Worm (Caenorhabditis elegans) whole organism, L4 larva: ENCODE data around the gene nhr-277.

ENCODE experiments used
- F37D6.2 ChIP-seq: sonication (generic microtip); optimal IDR thresholded peaks from 2 replicates; lab custom pipeline; 2016; ENCODE audit warnings: mild to moderate bottlenecking, missing genetic modification characterization, missing compliant biosample characterization
- F44E2.7 ChIP-seq: fragments of 200-800 bp; sonication (Bioruptor generic); IDR thresholded peaks from 2 replicates; pipeline ENCODE4 v2.1.2; 2022; ENCODE audit warnings: missing genetic modification characterization, missing compliant biosample characterization
- F49E8.2 ChIP-seq: sonication (generic microtip); optimal IDR thresholded peaks from 2 replicates; lab custom pipeline; 2016; ENCODE audit warnings: missing compliant biosample characterization, mild to moderate bottlenecking, missing genetic modification characterization, borderline replicate concordance
- R02D3.7 ChIP-seq: fragments of 150-350 bp; sonication (generic microtip); optimal IDR thresholded peaks from 3 replicates; lab custom pipeline; 2014; ENCODE audit warnings: missing biosample characterization, missing genetic modification characterization
- T20F7.1 ChIP-seq: fragments of 200-800 bp; sonication (Bioruptor generic); optimal IDR thresholded peaks from 2 replicates; lab custom pipeline; 2018; ENCODE audit warnings: mild to moderate bottlenecking, missing genetic modification characterization, missing compliant biosample characterization
- T26A8.4 ChIP-seq: fragments of 200-800 bp; sonication (Bioruptor generic); IDR thresholded peaks from 2 replicates; pipeline ENCODE4 v1.3.6; 2022; ENCODE audit warnings: missing genetic modification characterization, missing compliant biosample characterization
- Y105C5A.15 ChIP-seq: fragments of 200-800 bp; sonication (Bioruptor generic); IDR thresholded peaks from 2 replicates; pipeline ENCODE4 v1.3.6; 2022; ENCODE audit warnings: missing genetic modification characterization, missing compliant biosample characterization
- Y5F2A.4 ChIP-seq: fragments of 200-800 bp; sonication (Bioruptor generic); optimal IDR thresholded peaks from 2 replicates; lab custom pipeline; 2018; ENCODE audit warnings: mild to moderate bottlenecking, missing genetic modification characterization, missing compliant biosample characterization
- aly-2 ChIP-seq: sonication (generic microtip); optimal IDR thresholded peaks from 2 replicates; lab custom pipeline; 2018; ENCODE audit warnings: missing biosample characterization, missing genetic modification characterization
- arid-1 ChIP-seq: fragments of 200-800 bp; sonication (Bioruptor generic); conservative IDR thresholded peaks from 2 replicates; pipeline ENCODE4 v1.3.6; 2022; ENCODE audit warnings: missing genetic modification reagents, missing genetic modification characterization, missing compliant biosample characterization
- ceh-32 ChIP-seq: sonication (generic microtip); optimal IDR thresholded peaks from 2 replicates; lab custom pipeline; 2016; ENCODE audit warnings: mild to moderate bottlenecking, missing genetic modification characterization, missing compliant biosample characterization; ENCODE audit not compliant: poor library complexity
- ceh-44 ChIP-seq: fragments of 200-800 bp; sonication (Bioruptor generic); IDR thresholded peaks from 2 replicates; pipeline ENCODE4 v1.3.6; 2022; ENCODE audit warnings: missing genetic modification reagents, missing genetic modification characterization, missing compliant biosample characterization
- ceh-62 ChIP-seq: sonication (generic microtip); optimal IDR thresholded peaks from 2 replicates; lab custom pipeline; 2017; ENCODE audit warnings: missing biosample characterization, missing genetic modification characterization
- cey-2 ChIP-seq: sonication (generic microtip); optimal IDR thresholded peaks from 3 replicates; lab custom pipeline; 2017; ENCODE audit warnings: missing genetic modification characterization, mild to moderate bottlenecking, missing compliant biosample characterization, antibody characterized with exemption, borderline replicate concordance; ENCODE audit not compliant: insufficient read depth
- ctbp-1 ChIP-seq: fragments of 200-800 bp; sonication (Bioruptor generic); IDR thresholded peaks from 2 replicates; pipeline ENCODE4 v1.3.6; 2022; ENCODE audit warnings: missing genetic modification reagents, missing genetic modification characterization, missing compliant biosample characterization
- daf-16 ChIP-seq, 3 experiments: sonication (generic microtip); optimal IDR thresholded peaks; 2 replicates each; lab custom pipeline; 2016 to 2017; ENCODE audit warnings: missing genetic modification characterization in 3 of 3, missing genetic modification reagents in 3 of 3, mild to moderate bottlenecking in 2 of 3, missing compliant biosample characterization in 2 of 3, missing biosample characterization in 1 of 3, moderate library complexity in 1 of 3
- daf-8 ChIP-seq: fragments of 200-800 bp; sonication (Bioruptor generic); IDR thresholded peaks from 2 replicates; pipeline ENCODE4 v1.3.6; 2022; ENCODE audit warnings: missing genetic modification characterization, missing compliant biosample characterization
- dpl-1 ChIP-seq: fragments of 150-350 bp; optimal IDR thresholded peaks from 2 replicates; lab custom pipeline; 2014; ENCODE audit warnings: missing biosample characterization, missing genetic modification reagents, missing genetic modification characterization
- egl-43 ChIP-seq: fragments of 200-800 bp; sonication (Bioruptor generic); IDR thresholded peaks from 2 replicates; pipeline ENCODE4 v1.3.6; 2022; ENCODE audit warnings: missing genetic modification reagents, missing genetic modification characterization, missing compliant biosample characterization
- fkh-10 ChIP-seq: fragments of 150-350 bp; optimal IDR thresholded peaks from 2 replicates; lab custom pipeline; 2014; ENCODE audit warnings: missing biosample characterization, missing genetic modification reagents, missing genetic modification characterization
- fos-1 ChIP-seq: fragments of 150-350 bp; optimal IDR thresholded peaks from 2 replicates; lab custom pipeline; 2014; ENCODE audit warnings: missing biosample characterization, missing genetic modification characterization
- hif-1 ChIP-seq, 2 experiments: sonication (generic microtip); optimal IDR thresholded peaks; 2 replicates each; lab custom pipeline; 2016 to 2017; ENCODE audit warnings: missing compliant biosample characterization in 2 of 2, missing genetic modification characterization in 2 of 2, missing genetic modification reagents in 2 of 2, missing genotype in 2 of 2, mild to moderate bottlenecking in 1 of 2
- hlh-11 ChIP-seq: fragments of 200-800 bp; sonication (Bioruptor generic); optimal IDR thresholded peaks from 2 replicates; lab custom pipeline; 2018; ENCODE audit warnings: mild to moderate bottlenecking, missing genetic modification characterization, missing compliant biosample characterization
- hlh-30 ChIP-seq: sonication (generic microtip); optimal IDR thresholded peaks from 2 replicates; lab custom pipeline; 2017; ENCODE audit warnings: antibody characterized with exemption, mild to moderate bottlenecking, missing genetic modification characterization, missing compliant biosample characterization; ENCODE audit not compliant: insufficient read depth
- jun-1 ChIP-seq: fragments of 150-350 bp; optimal IDR thresholded peaks from 2 replicates; lab custom pipeline; 2014; ENCODE audit warnings: missing biosample characterization, missing genetic modification reagents, missing genetic modification characterization
- lim-7 ChIP-seq: fragments of 200-800 bp; sonication (Bioruptor generic); IDR thresholded peaks from 2 replicates; pipeline ENCODE4 v1.3.6; 2022; ENCODE audit warnings: missing genetic modification characterization, missing compliant biosample characterization
- lin-13 ChIP-seq: fragments of 150-350 bp; optimal IDR thresholded peaks from 2 replicates; lab custom pipeline; 2014; ENCODE audit warnings: missing biosample characterization, missing genetic modification reagents, missing genetic modification characterization
- lin-38 ChIP-seq: fragments of 200-800 bp; sonication (Bioruptor generic); IDR thresholded peaks from 2 replicates; pipeline ENCODE4 v1.3.6; 2022; ENCODE audit warnings: missing genetic modification reagents, missing genetic modification characterization, missing compliant biosample characterization
- lin-39 ChIP-seq: fragments of 150-350 bp; optimal IDR thresholded peaks from 2 replicates; lab custom pipeline; 2014; ENCODE audit warnings: missing biosample characterization, missing genetic modification reagents, missing genetic modification characterization
- lir-3 ChIP-seq: sonication (generic microtip); optimal IDR thresholded peaks from 2 replicates; lab custom pipeline; 2016; ENCODE audit warnings: mild to moderate bottlenecking, missing genetic modification characterization, missing compliant biosample characterization
- madf-5 ChIP-seq, 2 experiments: fragments of 200-800 bp; sonication (Bioruptor generic); IDR thresholded peaks; 2 replicates each; pipeline ENCODE4 v1.3.6; 2022; ENCODE audit warnings: missing compliant biosample characterization in 2 of 2, missing genetic modification characterization in 2 of 2
- madf-9 ChIP-seq: fragments of 200-800 bp; sonication (Bioruptor generic); conservative IDR thresholded peaks from 2 replicates; pipeline ENCODE4 v1.3.6; 2022; ENCODE audit warnings: missing genetic modification reagents, missing genetic modification characterization, missing compliant biosample characterization
- mep-1 ChIP-seq: fragments of 150-350 bp; sonication (generic microtip); optimal IDR thresholded peaks from 3 replicates; lab custom pipeline; 2014; ENCODE audit warnings: missing biosample characterization, missing genetic modification characterization
- nhr-10 ChIP-seq: fragments of 150-350 bp; optimal IDR thresholded peaks from 2 replicates; lab custom pipeline; 2014; ENCODE audit warnings: missing biosample characterization, missing genetic modification characterization
- nhr-25 ChIP-seq: sonication (generic microtip); optimal IDR thresholded peaks from 2 replicates; lab custom pipeline; 2017; ENCODE audit warnings: missing genetic modification characterization, mild to moderate bottlenecking, missing compliant biosample characterization, antibody characterized with exemption, moderate library complexity, borderline replicate concordance; ENCODE audit not compliant: insufficient read depth
- nhr-6 ChIP-seq: fragments of 150-350 bp; optimal IDR thresholded peaks from 2 replicates; lab custom pipeline; 2014; ENCODE audit warnings: missing biosample characterization, missing genetic modification characterization
- set-16 ChIP-seq: fragments of 200-800 bp; sonication (Bioruptor generic); IDR thresholded peaks from 2 replicates; pipeline ENCODE4 v1.3.6; 2022; ENCODE audit warnings: missing genetic modification reagents, missing genetic modification characterization, missing compliant biosample characterization
- spr-3 ChIP-seq: fragments of 200-800 bp; sonication (Bioruptor generic); optimal IDR thresholded peaks from 2 replicates; lab custom pipeline; 2018; ENCODE audit warnings: mild to moderate bottlenecking, missing genetic modification characterization, missing compliant biosample characterization
- unc-39 ChIP-seq: sonication (generic microtip); optimal IDR thresholded peaks from 2 replicates; lab custom pipeline; 2017; ENCODE audit warnings: missing biosample characterization, missing genetic modification characterization
- vab-7 ChIP-seq: fragments of 200-800 bp; sonication (Bioruptor generic); IDR thresholded peaks from 2 replicates; pipeline ENCODE4 v1.3.6; 2022; ENCODE audit warnings: missing genetic modification reagents, missing genetic modification characterization, missing compliant biosample characterization
- zag-1 ChIP-seq: fragments of 150-350 bp; optimal IDR thresholded peaks from 2 replicates; lab custom pipeline; 2014; ENCODE audit warnings: missing biosample characterization, missing genetic modification characterization
- zfp-2 ChIP-seq: sonication (generic microtip); optimal IDR thresholded peaks from 2 replicates; lab custom pipeline; 2016; ENCODE audit warnings: mild to moderate bottlenecking, missing genetic modification characterization, missing compliant biosample characterization
- zip-2 ChIP-seq: fragments of 150-350 bp; optimal IDR thresholded peaks from 2 replicates; lab custom pipeline; 2014; ENCODE audit warnings: missing biosample characterization, missing genetic modification characterization
- ztf-11 ChIP-seq: fragments of 150-350 bp; optimal IDR thresholded peaks from 2 replicates; lab custom pipeline; 2014; ENCODE audit warnings: missing biosample characterization, missing genetic modification characterization
- ztf-7 ChIP-seq: fragments of 150-350 bp; optimal IDR thresholded peaks from 2 replicates; lab custom pipeline; 2014; ENCODE audit warnings: missing biosample characterization, missing genetic modification characterization

nhr-277 gene

ce11 chrIV:2711122-2711669 lies 31.6 kb upstream of the nhr-277 start (continued):
- TF ChIP-seq F49E8.2 (tag; lab: Kevin White, UChicago) (no peak), F37D6.2 (no peak), madf-5 (GFP tag; IDR thresholded peaks at IDR 0.05; lab: Robert Waterston, UW) (no peak), fkh-10 (GFP tag; lab: Kevin White, UChicago) (no peak), ceh-32 (tag; lab: Kevin White, UChicago) (no peak), jun-1 (tag; lab: Kevin White, UChicago) (no peak), zip-2 (tag; lab: Kevin White, UChicago) (peak; percentile 71), dpl-1 (GFP tag; lab: Kevin White, UChicago) (no peak), ctbp-1 (GFP tag; lab: Robert Waterston, UW) (no peak), lin-38 (GFP tag; lab: Robert Waterston, UW) (peak; percentile 85), egl-43 (GFP tag; lab: Robert Waterston, UW) (no peak), Y105C5A.15 (GFP tag; lab: Robert Waterston, UW) (no peak), fos-1 (tag; lab: Kevin White, UChicago) (no peak), Y5F2A.4 (GFP tag; lab: Kevin White, UChicago) (no peak), R02D3.7 (tag; lab: Kevin White, UChicago) (no peak), ztf-11 (tag; lab: Kevin White, UChicago) (no peak), spr-3 (GFP tag; lab: Kevin White, UChicago) (no peak), daf-8 (GFP tag; lab: Robert Waterston, UW) (no peak), aly-2 (no peak), set-16 (GFP tag; lab: Robert Waterston, UW) (no peak), lin-13 (GFP tag; lab: Kevin White, UChicago) (peak; percentile 77), daf-16 (GFP tag; optimal IDR thresholded peaks at IDR 0.05; lab: Kevin White, UChicago) (no peak), daf-16 (tag; optimal IDR thresholded peaks at IDR 0.05; lab: Kevin White, UChicago) (peak; percentile 70), lim-7 (GFP tag; lab: Robert Waterston, UW) (no peak), mep-1 (peak; percentile 61), ztf-7 (tag; lab: Kevin White, UChicago) (no peak), ceh-62 (tag; lab: Kevin White, UChicago) (no peak), ceh-44 (GFP tag; lab: Robert Waterston, UW) (no peak), vab-7 (GFP tag; lab: Robert Waterston, UW) (no peak), hif-1 (tag; optimal IDR thresholded peaks at IDR 0.05; lab: Kevin White, UChicago) (no peak), hlh-30 (tag; lab: Kevin White, UChicago) (peak; percentile 29), hlh-11 (tag; lab: Kevin White, UChicago) (peak; percentile 31), F44E2.7 (GFP tag; lab: Robert Waterston, UW) (no peak), lin-39 (tag; lab: Kevin White, UChicago) (no peak), nhr-25 (tag; lab: Kevin White, UChicago) (no peak), unc-39 (tag; lab: Kevin White, UChicago) (no peak), T20F7.1 (GFP tag; lab: Kevin White, UChicago) (peak; percentile 48), zag-1 (no peak), madf-9 (no peak), T26A8.4 (GFP tag; lab: Robert Waterston, UW) (0 out of 2 replicates have a peak, but pooled peaks have one; percentile 20), arid-1 (GFP tag; lab: Robert Waterston, UW) (0 out of 2 replicates have a peak, but pooled peaks have one; percentile 6), nhr-10 (tag; lab: Kevin White, UChicago) (no peak), lir-3 (tag; lab: Kevin White, UChicago) (no peak), cey-2 (no peak), nhr-6 (tag; lab: Kevin White, UChicago) (no peak), zfp-2 (tag; lab: Kevin White, UChicago) (no peak)
